Worm (Caenorhabditis elegans) whole organism, L3 larva: Measurements from ENCODE around the gene gst-36.

Experiments
- R02D3.7 ChIP-seq: fragments of 150-350 bp; optimal IDR thresholded peaks from 2 replicates; lab custom pipeline; 2014; ENCODE audit warnings: missing biosample characterization, missing genetic modification characterization
- ZK546.5 ChIP-seq: sonication (generic microtip); optimal IDR thresholded peaks from 2 replicates; lab custom pipeline; 2017; ENCODE audit warnings: missing biosample characterization, missing genetic modification characterization
- aly-2 ChIP-seq: fragments of 150-350 bp; optimal IDR thresholded peaks from 2 replicates; lab custom pipeline; 2014; ENCODE audit warnings: missing biosample characterization, missing genetic modification characterization
- ceh-16 ChIP-seq: sonication (generic microtip); optimal IDR thresholded peaks from 2 replicates; lab custom pipeline; 2017; ENCODE audit warnings: missing biosample characterization, missing genetic modification characterization
- ceh-9 ChIP-seq: sonication (generic microtip); optimal IDR thresholded peaks from 2 replicates; lab custom pipeline; 2018; ENCODE audit warnings: missing biosample characterization, missing genetic modification characterization
- egl-5 ChIP-seq: fragments of 150-350 bp; optimal IDR thresholded peaks from 2 replicates; lab custom pipeline; 2017; ENCODE audit warnings: missing biosample characterization, missing genetic modification reagents, missing genetic modification characterization, inconsistent platforms
- elt-1 ChIP-seq: fragments of 150-350 bp; optimal IDR thresholded peaks from 2 replicates; lab custom pipeline; 2014; ENCODE audit warnings: missing biosample characterization, missing genetic modification characterization
- elt-2 ChIP-seq: sonication (generic microtip); optimal IDR thresholded peaks from 2 replicates; lab custom pipeline; 2016; ENCODE audit warnings: missing genetic modification reagents, mild to moderate bottlenecking, missing genetic modification characterization, missing compliant biosample characterization
- fos-1 ChIP-seq: fragments of 150-350 bp; optimal IDR thresholded peaks from 2 replicates; lab custom pipeline; 2014; ENCODE audit warnings: missing biosample characterization, missing genetic modification characterization
- hmg-11 ChIP-seq: sonication (generic microtip); optimal IDR thresholded peaks from 2 replicates; lab custom pipeline; 2016; ENCODE audit warnings: missing genetic modification characterization, missing compliant biosample characterization
- jun-1 ChIP-seq: fragments of 150-350 bp; optimal IDR thresholded peaks from 2 replicates; lab custom pipeline; 2014; ENCODE audit warnings: missing biosample characterization, missing genetic modification reagents, missing genetic modification characterization
- lin-15B ChIP-seq: fragments of 150-350 bp; optimal IDR thresholded peaks from 2 replicates; lab custom pipeline; 2014; ENCODE audit warnings: missing biosample characterization, missing genetic modification characterization
- lin-39 ChIP-seq: fragments of 150-350 bp; optimal IDR thresholded peaks from 2 replicates; lab custom pipeline; 2018; ENCODE audit warnings: missing biosample characterization, missing genetic modification reagents, missing genetic modification characterization
- mml-1 ChIP-seq: fragments of 150-350 bp; sonication (generic microtip); optimal IDR thresholded peaks from 3 replicates; lab custom pipeline; 2014; ENCODE audit warnings: missing biosample characterization, missing genetic modification characterization
- nfya-1 ChIP-seq: sonication (generic microtip); optimal IDR thresholded peaks from 2 replicates; lab custom pipeline; 2017; ENCODE audit warnings: missing genetic modification characterization, mild to moderate bottlenecking, missing compliant biosample characterization, antibody characterized with exemption, moderate library complexity; ENCODE audit not compliant: insufficient read depth
- nhr-237 ChIP-seq: fragments of 150-350 bp; optimal IDR thresholded peaks from 2 replicates; lab custom pipeline; 2014; ENCODE audit warnings: missing biosample characterization, missing genetic modification characterization
- nhr-25 ChIP-seq: sonication (generic microtip); optimal IDR thresholded peaks from 2 replicates; lab custom pipeline; 2017; ENCODE audit warnings: missing biosample characterization, missing genetic modification characterization
- nhr-43 ChIP-seq: sonication (generic microtip); optimal IDR thresholded peaks from 2 replicates; lab custom pipeline; 2016; ENCODE audit warnings: mild to moderate bottlenecking, missing genetic modification characterization, missing compliant biosample characterization; ENCODE audit not compliant: poor library complexity, severe bottlenecking
- nhr-67 ChIP-seq: fragments of 150-350 bp; optimal IDR thresholded peaks from 2 replicates; lab custom pipeline; 2014; ENCODE audit warnings: missing biosample characterization, missing genetic modification characterization
- nhr-76 ChIP-seq: fragments of 150-350 bp; sonication (generic microtip); optimal IDR thresholded peaks from 5 replicates; lab custom pipeline; 2014; ENCODE audit warnings: missing biosample characterization, missing genetic modification characterization
- nhr-77 ChIP-seq: fragments of 150-350 bp; optimal IDR thresholded peaks from 2 replicates; lab custom pipeline; 2014; ENCODE audit warnings: missing biosample characterization, missing genetic modification characterization
- pha-4 ChIP-seq: fragments of 150-350 bp; optimal IDR thresholded peaks from 2 replicates; lab custom pipeline; 2014; ENCODE audit warnings: missing biosample characterization, missing genetic modification reagents, missing genetic modification characterization
- pqm-1 ChIP-seq: fragments of 150-350 bp; optimal IDR thresholded peaks from 2 replicates; lab custom pipeline; 2017; ENCODE audit warnings: missing biosample characterization, missing genetic modification characterization, inconsistent platforms
- unc-62 ChIP-seq: fragments of 150-350 bp; sonication (generic microtip); optimal IDR thresholded peaks from 4 replicates; lab custom pipeline; 2014; ENCODE audit warnings: missing biosample characterization, missing genetic modification reagents, missing genetic modification characterization
- zag-1 ChIP-seq: fragments of 150-350 bp; optimal IDR thresholded peaks from 2 replicates; lab custom pipeline; 2014; ENCODE audit warnings: missing biosample characterization, missing genetic modification characterization
- ztf-11 ChIP-seq: fragments of 150-350 bp; optimal IDR thresholded peaks from 2 replicates; lab custom pipeline; 2014; ENCODE audit warnings: missing biosample characterization, missing genetic modification characterization

gst-36 gene

ce11 chrX:9877117-9877516, 14.4 kb upstream of the gst-36 start, which contains the start of gene R07B1.9:
Gene R07B1.9, plus strand, starts transcription at chrX:9877417.
- TF ChIP-seq nfya-1 (no peak), lin-15B (tag; lab: Kevin White, UChicago) (no peak), nhr-77 (no peak), nhr-237 (tag; lab: Kevin White, UChicago) (no peak), ztf-11 (tag; lab: Kevin White, UChicago) (no peak), egl-5 (tag; lab: Kevin White, UChicago) (no peak)

ce11 chrX:9872554-9872953, 9.8 kb upstream of the gst-36 start, which contains the start of gene R07B1.8:
Gene R07B1.8, minus strand, starts transcription at chrX:9872654.
- TF ChIP-seq pha-4 (tag; lab: Kevin White, UChicago) (no peak), ztf-11 (tag; lab: Kevin White, UChicago) (no peak), pqm-1 (tag; lab: Kevin White, UChicago) (no peak)

ce11 chrX:9869522-9869921, 6.8 kb upstream of the gst-36 start, which contains the start of gene R07B1.13:
Gene R07B1.13, plus strand, starts transcription at chrX:9869822.
- TF ChIP-seq nhr-76 (tag; lab: Kevin White, UChicago), result no peak
- TF ChIP-seq ztf-11 (tag; lab: Kevin White, UChicago), result no peak
- no peak for TF ChIP-seq nhr-67 (tag; lab: Kevin White, UChicago)

- TF ChIP-seq zag-1 (tag; lab: Kevin White, UChicago), result no peak
- no peak for TF ChIP-seq ZK546.5
- no peak for TF ChIP-seq mml-1 (tag; lab: Kevin White, UChicago)
- no peak for TF ChIP-seq nhr-77
- no peak for TF ChIP-seq lin-39 (tag; lab: Kevin White, UChicago)
- no peak for TF ChIP-seq nhr-76 (tag; lab: Kevin White, UChicago)
- TF ChIP-seq, all 47 proteins: peak for 0
Observed at ce11 chrX:9868820-9869219, 6.1 kb upstream of the gst-36 start, which contains the start of gene R07B1.7. Gene R07B1.7, plus strand, starts transcription at chrX:9869120.

- TF ChIP-seq nhr-67 (tag; lab: Kevin White, UChicago) (no peak), nhr-76 (tag; lab: Kevin White, UChicago) (no peak), nhr-25 (tag; lab: Kevin White, UChicago) (no peak), elt-1 (tag; lab: Kevin White, UChicago) (no peak), unc-62 (no peak), jun-1 (tag; lab: Kevin White, UChicago) (no peak), lin-15B (tag; lab: Kevin White, UChicago) (no peak), aly-2 (tag; lab: Kevin White, UChicago) (no peak), nhr-77 (no peak)
Observed at ce11 chrX:9866355-9866754, 3.6 kb upstream of the gst-36 start, which contains the start of gene R07B1.6. Gene R07B1.6, plus strand, starts transcription at chrX:9866655.

- TF ChIP-seq elt-2 (peak; percentile 91), jun-1 (tag; lab: Kevin White, UChicago) (no peak), elt-1 (tag; lab: Kevin White, UChicago) (no peak), hmg-11 (no peak), pqm-1 (tag; lab: Kevin White, UChicago) (peak; percentile 92), ceh-9 (tag; lab: Kevin White, UChicago) (no peak), nhr-43 (tag; lab: Kevin White, UChicago) (no peak), R02D3.7 (no peak), pha-4 (tag; lab: Kevin White, UChicago) (peak; percentile 3)
Observed at ce11 chrX:9858069-9858468, 4.7 kb downstream of the gst-36 start, which contains the start of gene scav-5. Gene scav-5, plus strand, starts transcription at chrX:9858365.

ce11 chrX:9856618-9857017, 6.1 kb downstream of the gst-36 start, which contains the start of gene R07B1.11:
Gene R07B1.11, plus strand, starts transcription at chrX:9856918.
- TF ChIP-seq aly-2 (tag; lab: Kevin White, UChicago), result no peak
- TF ChIP-seq fos-1 (tag; lab: Kevin White, UChicago), result no peak
- no peak for TF ChIP-seq nfya-1
- no peak for TF ChIP-seq ceh-16 (tag; lab: Kevin White, UChicago)
- no peak for TF ChIP-seq ZK546.5
